Worm (Caenorhabditis elegans) whole organism, L2 larva: ENCODE results near the gene F18E3.13.

Experiments used
- C34F6.9 ChIP-seq: fragments of 150-350 bp; optimal IDR thresholded peaks from 2 replicates; lab custom pipeline; 2014; ENCODE audit warnings: missing biosample characterization, missing genetic modification characterization
- F13H6.1 ChIP-seq: sonication (generic microtip); optimal IDR thresholded peaks from 2 replicates; lab custom pipeline; 2016; ENCODE audit warnings: missing genetic modification characterization, missing compliant biosample characterization
- ZK546.5 ChIP-seq: sonication (generic microtip); optimal IDR thresholded peaks from 2 replicates; lab custom pipeline; 2017; ENCODE audit warnings: missing biosample characterization, missing genetic modification characterization
- alr-1 ChIP-seq: fragments of 150-350 bp; optimal IDR thresholded peaks from 2 replicates; lab custom pipeline; 2014; ENCODE audit warnings: missing biosample characterization, missing genetic modification characterization
- aly-2 ChIP-seq: fragments of 150-350 bp; optimal IDR thresholded peaks from 2 replicates; lab custom pipeline; 2014; ENCODE audit warnings: missing biosample characterization, missing genetic modification characterization
- ama-1 ChIP-seq: fragments of 150-350 bp; optimal IDR thresholded peaks from 2 replicates; lab custom pipeline; 2018; ENCODE audit warnings: inconsistent platforms
- ceh-16 ChIP-seq: fragments of 150-350 bp; optimal IDR thresholded peaks from 2 replicates; lab custom pipeline; 2014; ENCODE audit warnings: missing biosample characterization, missing genetic modification characterization
- ceh-82 ChIP-seq: fragments of 150-350 bp; optimal IDR thresholded peaks from 2 replicates; lab custom pipeline; 2014; ENCODE audit warnings: missing biosample characterization, missing genetic modification characterization
- crh-2 ChIP-seq: sonication (generic microtip); optimal IDR thresholded peaks from 2 replicates; lab custom pipeline; 2017; ENCODE audit warnings: missing biosample characterization, missing genetic modification characterization
- egl-27 ChIP-seq: sonication (generic microtip); optimal IDR thresholded peaks from 3 replicates; lab custom pipeline; 2017; ENCODE audit warnings: missing biosample characterization, missing genetic modification reagents, missing genetic modification characterization
- elt-1 ChIP-seq: fragments of 150-350 bp; optimal IDR thresholded peaks from 2 replicates; lab custom pipeline; 2014; ENCODE audit warnings: missing biosample characterization, missing genetic modification characterization
- fos-1 ChIP-seq: fragments of 150-350 bp; optimal IDR thresholded peaks from 2 replicates; lab custom pipeline; 2014; ENCODE audit warnings: missing biosample characterization, missing genetic modification characterization
- gmeb-1 ChIP-seq: fragments of 150-350 bp; optimal IDR thresholded peaks from 2 replicates; lab custom pipeline; 2014; ENCODE audit warnings: missing biosample characterization, missing genetic modification characterization
- lin-11 ChIP-seq: fragments of 150-350 bp; sonication (generic microtip); optimal IDR thresholded peaks from 2 replicates; lab custom pipeline; 2014; ENCODE audit warnings: missing biosample characterization, missing genetic modification characterization, inconsistent platforms, mixed read lengths
- lin-13 ChIP-seq: fragments of 150-350 bp; optimal IDR thresholded peaks from 2 replicates; lab custom pipeline; 2014; ENCODE audit warnings: missing biosample characterization, missing genetic modification reagents, missing genetic modification characterization
- lin-39 ChIP-seq: fragments of 150-350 bp; optimal IDR thresholded peaks from 2 replicates; lab custom pipeline; 2014; ENCODE audit warnings: missing biosample characterization, missing genetic modification reagents, missing genetic modification characterization
- lsy-2 ChIP-seq, 2 experiments: fragments of 150-350 bp in 1 of 2; sonication (generic microtip) in 1 of 2; optimal IDR thresholded peaks; 2 replicates each; lab custom pipeline; 2014 to 2017; ENCODE audit warnings: missing biosample characterization in 2 of 2, missing genetic modification characterization in 2 of 2
- mab-5 ChIP-seq: fragments of 150-350 bp; optimal IDR thresholded peaks from 2 replicates; lab custom pipeline; 2014; ENCODE audit warnings: missing biosample characterization, missing genetic modification characterization
- mbf-1 ChIP-seq: sonication (generic microtip); optimal IDR thresholded peaks from 2 replicates; lab custom pipeline; 2017; ENCODE audit warnings: missing biosample characterization, missing genetic modification characterization
- mdl-1 ChIP-seq, 2 experiments: fragments of 150-350 bp in 1 of 2; sonication (generic microtip) in 1 of 2; optimal IDR thresholded peaks; 2 replicates each; lab custom pipeline; 2017; ENCODE audit warnings: missing biosample characterization in 2 of 2, missing genetic modification characterization in 2 of 2
- nhr-10 ChIP-seq: sonication (generic microtip); optimal IDR thresholded peaks from 2 replicates; lab custom pipeline; 2017; ENCODE audit warnings: missing biosample characterization, missing genetic modification characterization
- nhr-11 ChIP-seq: fragments of 150-350 bp; optimal IDR thresholded peaks from 2 replicates; lab custom pipeline; 2014; ENCODE audit warnings: missing biosample characterization, missing genetic modification characterization
- nhr-12 ChIP-seq: fragments of 150-350 bp; optimal IDR thresholded peaks from 2 replicates; lab custom pipeline; 2014; ENCODE audit warnings: missing biosample characterization, missing genetic modification characterization
- nhr-129 ChIP-seq: fragments of 150-350 bp; optimal IDR thresholded peaks from 2 replicates; lab custom pipeline; 2014; ENCODE audit warnings: missing biosample characterization, missing genetic modification characterization
- nhr-237 ChIP-seq: fragments of 150-350 bp; optimal IDR thresholded peaks from 2 replicates; lab custom pipeline; 2014; ENCODE audit warnings: missing biosample characterization, missing genetic modification characterization
- nhr-25 ChIP-seq: fragments of 150-350 bp; sonication (generic microtip); optimal IDR thresholded peaks from 3 replicates; lab custom pipeline; 2014; ENCODE audit warnings: missing biosample characterization, missing genetic modification characterization
- nhr-6 ChIP-seq: fragments of 150-350 bp; optimal IDR thresholded peaks from 2 replicates; lab custom pipeline; 2014; ENCODE audit warnings: missing biosample characterization, missing genetic modification characterization
- nhr-77 ChIP-seq: fragments of 150-350 bp; optimal IDR thresholded peaks from 2 replicates; lab custom pipeline; 2014; ENCODE audit warnings: missing biosample characterization, missing genetic modification characterization
- peb-1 ChIP-seq: fragments of 150-350 bp; optimal IDR thresholded peaks from 2 replicates; lab custom pipeline; 2014; ENCODE audit warnings: missing biosample characterization, missing genetic modification characterization
- skn-1 ChIP-seq: sonication (generic microtip); optimal IDR thresholded peaks from 2 replicates; lab custom pipeline; 2017; ENCODE audit warnings: missing biosample characterization, missing genetic modification characterization
- sma-3 ChIP-seq: sonication (generic microtip); optimal IDR thresholded peaks from 2 replicates; lab custom pipeline; 2016; ENCODE audit warnings: missing genetic modification reagents, missing genetic modification characterization, missing compliant biosample characterization
- sma-9 ChIP-seq, 2 experiments: fragments of 150-350 bp in 1 of 2; sonication (generic microtip) in 1 of 2; optimal IDR thresholded peaks; 2 replicates each; lab custom pipeline; 2014 to 2016; ENCODE audit warnings: missing genetic modification characterization in 2 of 2, mild to moderate bottlenecking in 1 of 2, missing biosample characterization in 1 of 2, missing compliant biosample characterization in 1 of 2, missing genetic modification reagents in 1 of 2, moderate library complexity in 1 of 2
- snpc-4 ChIP-seq: fragments of 150-350 bp; optimal IDR thresholded peaks from 2 replicates; lab custom pipeline; 2014; ENCODE audit warnings: missing biosample characterization, missing genetic modification characterization
- unc-39 ChIP-seq: fragments of 150-350 bp; optimal IDR thresholded peaks from 2 replicates; lab custom pipeline; 2014; ENCODE audit warnings: missing biosample characterization, missing genetic modification characterization
- unc-55 ChIP-seq: fragments of 150-350 bp; sonication (generic microtip); optimal IDR thresholded peaks from 3 replicates; lab custom pipeline; 2014; ENCODE audit warnings: missing biosample characterization, missing genetic modification reagents, missing genetic modification characterization
- unc-62 ChIP-seq: fragments of 150-350 bp; optimal IDR thresholded peaks from 2 replicates; lab custom pipeline; 2014; ENCODE audit warnings: missing biosample characterization, missing genetic modification reagents, missing genetic modification characterization
- zag-1 ChIP-seq: fragments of 150-350 bp; optimal IDR thresholded peaks from 2 replicates; lab custom pipeline; 2014; ENCODE audit warnings: missing biosample characterization, missing genetic modification characterization
- ztf-11 ChIP-seq: sonication (generic microtip); optimal IDR thresholded peaks from 2 replicates; lab custom pipeline; 2017; ENCODE audit warnings: missing biosample characterization, missing genetic modification characterization
- ztf-4 ChIP-seq: fragments of 150-350 bp; optimal IDR thresholded peaks from 2 replicates; lab custom pipeline; 2014; ENCODE audit warnings: missing biosample characterization, missing genetic modification characterization

The F18E3.13 gene

ce11 chrV:7455008-7455407 is 39.0 kb downstream of the F18E3.13 start, which contains the start of gene F25E5.2:
F25E5.2 (plus strand) TSS chrV:7455308.
- no peak for TF ChIP-seq peb-1 (tag; lab: Kevin White, UChicago)
- TF ChIP-seq nhr-129, result no peak
- TF ChIP-seq ztf-11 (tag; lab: Kevin White, UChicago), result no peak
- TF ChIP-seq nhr-77 (tag; lab: Kevin White, UChicago), result no peak
- no peak for TF ChIP-seq ztf-4 (tag; lab: Kevin White, UChicago)
- no peak for TF ChIP-seq unc-39
- TF ChIP-seq mbf-1 (tag; lab: Kevin White, UChicago), result no peak
- TF ChIP-seq elt-1 (tag; lab: Kevin White, UChicago), result no peak
- TF ChIP-seq mdl-1 (tag; optimal IDR thresholded peaks at IDR 0.05; lab: Kevin White, UChicago), result no peak
- TF ChIP-seq nhr-237 (tag; lab: Kevin White, UChicago), result no peak
- TF ChIP-seq nhr-11 (tag; lab: Kevin White, UChicago), result no peak
- TF ChIP-seq nhr-10 (tag; lab: Kevin White, UChicago), result no peak
- no peak for TF ChIP-seq mab-5 (tag; lab: Kevin White, UChicago)
- TF ChIP-seq ceh-16, result no peak
- TF ChIP-seq alr-1, result no peak
- no peak for TF ChIP-seq crh-2 (tag; lab: Kevin White, UChicago)
- no peak for TF ChIP-seq unc-62 (GFP tag; lab: Kevin White, UChicago)
- TF ChIP-seq snpc-4 (tag; lab: Kevin White, UChicago), result no peak
- no peak for TF ChIP-seq nhr-6 (tag; lab: Kevin White, UChicago)

ce11 chrV:7460898-7461297 is 44.9 kb downstream of the F18E3.13 start, which contains the start of gene srh-92:
srh-92 (minus strand) TSS chrV:7460998.
- TF ChIP-seq skn-1 (tag; lab: Kevin White, UChicago) (no peak), nhr-10 (tag; lab: Kevin White, UChicago) (no peak), aly-2 (tag; lab: Kevin White, UChicago) (no peak), nhr-237 (tag; lab: Kevin White, UChicago) (no peak), alr-1 (no peak), fos-1 (tag; lab: Kevin White, UChicago) (no peak)

ce11 chrV:7464696-7465095 is 48.7 kb downstream of the F18E3.13 start, which contains the start of gene srh-89:
srh-89 (minus strand) TSS chrV:7464796.
- TF ChIP-seq snpc-4 (tag; lab: Kevin White, UChicago) (no peak), ztf-11 (tag; lab: Kevin White, UChicago) (no peak), nhr-77 (tag; lab: Kevin White, UChicago) (no peak), zag-1 (tag; lab: Kevin White, UChicago) (no peak), nhr-25 (tag; lab: Kevin White, UChicago) (no peak), alr-1 (no peak), elt-1 (tag; lab: Kevin White, UChicago) (no peak), lsy-2 (tag; optimal IDR thresholded peaks at IDR 0.05; lab: Kevin White, UChicago) (no peak), mdl-1 (tag; optimal IDR thresholded peaks at IDR 0.05; lab: Kevin White, UChicago) (no peak), nhr-11 (tag; lab: Kevin White, UChicago) (no peak)

DNA sequence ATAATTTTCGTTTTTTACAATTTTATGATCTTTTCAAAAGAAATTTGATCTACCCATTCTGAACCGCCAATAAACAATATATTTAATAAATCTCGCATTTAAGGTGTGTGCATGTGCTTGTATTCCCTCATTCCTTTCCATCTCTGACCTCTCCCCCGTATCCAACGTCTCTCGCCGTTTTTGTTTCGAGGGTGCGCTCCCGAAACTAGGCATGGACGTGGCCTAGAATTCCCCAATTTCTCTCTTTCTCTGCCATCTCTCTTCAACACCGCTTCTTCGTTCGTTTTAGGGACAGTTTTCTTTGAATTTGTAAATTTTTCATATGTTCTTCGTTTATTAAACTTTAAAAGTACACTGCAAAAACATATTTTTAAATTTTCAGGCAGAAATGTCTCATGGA is 49.5 kb downstream of the F18E3.13 start, which contains the start of gene F25E5.1:
TSS of gene F25E5.1 (plus strand) at position 376 of the 400 bp plus-strand sequence.
- TF ChIP-seq C34F6.9 (tag; lab: Kevin White, UChicago) (peak; percentile 87), ZK546.5 (tag; lab: Kevin White, UChicago) (no peak), zag-1 (tag; lab: Kevin White, UChicago) (peak; percentile 13), gmeb-1 (peak; percentile 56), nhr-12 (tag; lab: Kevin White, UChicago) (no peak), crh-2 (tag; lab: Kevin White, UChicago) (peak; percentile 75), F13H6.1 (tag; lab: Kevin White, UChicago) (peak; percentile 78), mab-5 (tag; lab: Kevin White, UChicago) (peak; percentile 56), lin-11 (tag; lab: Kevin White, UChicago) (peak; percentile 36), egl-27 (tag; lab: Kevin White, UChicago) (no peak), lin-13 (GFP tag; lab: Kevin White, UChicago) (peak; percentile 53), unc-55 (GFP tag; lab: Kevin White, UChicago) (no peak), sma-3 (GFP tag; lab: Kevin White, UChicago) (no peak), ama-1 (no peak), sma-9 (GFP tag; optimal IDR thresholded peaks at IDR 0.05; lab: Kevin White, UChicago) (no peak), sma-9 (tag; optimal IDR thresholded peaks at IDR 0.05; lab: Kevin White, UChicago) (no peak), fos-1 (tag; lab: Kevin White, UChicago) (peak; percentile 55), unc-62 (GFP tag; lab: Kevin White, UChicago) (no peak), mdl-1 (tag; optimal IDR thresholded peaks at IDR 0.05; lab: Kevin White, UChicago) (peak in 1 of 2 experiments; percentile 57), lin-39 (tag; lab: Kevin White, UChicago) (no peak), unc-39 (no peak), lsy-2 (tag; optimal IDR thresholded peaks at IDR 0.05; lab: Kevin White, UChicago) (peak in 1 of 2 experiments; percentile 2), snpc-4 (tag; lab: Kevin White, UChicago) (no peak), ceh-82 (tag; lab: Kevin White, UChicago) (no peak), ztf-4 (tag; lab: Kevin White, UChicago) (no peak)
